Worm (Caenorhabditis elegans): ENCODE measurements around the gene T28D6.4.

The T28D6.4 gene

DNA sequence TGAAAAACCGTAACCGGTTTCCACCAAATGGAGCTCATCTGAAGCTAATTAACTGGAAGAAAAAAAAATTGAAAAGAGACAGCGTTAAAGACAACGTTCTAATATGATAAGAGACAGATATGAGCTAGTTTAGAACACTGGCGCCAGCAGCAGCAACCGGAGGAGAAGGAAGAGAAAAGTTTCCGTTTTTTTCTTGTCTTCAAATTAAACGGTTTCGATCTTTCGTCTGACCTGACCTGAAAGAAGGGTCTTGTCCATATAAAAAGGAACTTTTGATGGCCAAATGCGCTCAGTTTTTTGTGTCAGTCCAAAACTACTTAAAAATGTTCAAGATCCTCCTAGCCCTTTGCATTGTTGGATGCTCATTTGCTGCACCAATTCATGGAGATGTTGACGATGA, 6.2 kb downstream of the T28D6.4 start, which contains the start of gene T28D6.3:
TSS of gene T28D6.3 (plus strand) at position 301 of the 400 bp plus-strand sequence.
- TF ChIP-seq elt-3 (tag; optimal IDR thresholded peaks at IDR 0.05) (no peak), nhr-23 (tag; optimal IDR thresholded peaks at IDR 0.05) (no peak), nhr-25 (tag; optimal IDR thresholded peaks at IDR 0.05) (no peak), ZK546.5 (tag; optimal IDR thresholded peaks at IDR 0.05) (no peak), skn-1 (tag; optimal IDR thresholded peaks at IDR 0.05) (no peak), mdl-1 (tag; optimal IDR thresholded peaks at IDR 0.05) (no peak), F13H6.1 (tag; optimal IDR thresholded peaks at IDR 0.05) (no peak), nhr-77 (tag; optimal IDR thresholded peaks at IDR 0.05) (no peak), aly-2 (tag; optimal IDR thresholded peaks at IDR 0.05) (no peak), mab-5 (tag; optimal IDR thresholded peaks at IDR 0.05) (no peak), C34F6.9 (tag; optimal IDR thresholded peaks at IDR 0.05) (no peak)

- TF ChIP-seq blmp-1 (tag; optimal IDR thresholded peaks at IDR 0.05; ENCODE audit: insufficient read depth), result no peak
- TF ChIP-seq ZK546.5 (tag; optimal IDR thresholded peaks at IDR 0.05), result no peak
- TF ChIP-seq nhr-237 (tag; optimal IDR thresholded peaks at IDR 0.05), result no peak
- no peak for TF ChIP-seq mab-5 (tag; optimal IDR thresholded peaks at IDR 0.05)
- TF ChIP-seq lin-11 (tag; optimal IDR thresholded peaks at IDR 0.05), result peak; percentile 38
- TF ChIP-seq lin-39 (tag; optimal IDR thresholded peaks at IDR 0.05), result no peak
- no peak for TF ChIP-seq unc-39 (tag; optimal IDR thresholded peaks at IDR 0.05)
- no peak for TF ChIP-seq nhr-12 (tag; optimal IDR thresholded peaks at IDR 0.05)
- no peak for TF ChIP-seq nhr-25 (tag; optimal IDR thresholded peaks at IDR 0.05)
- no peak for TF ChIP-seq lin-13 (GFP tag; optimal IDR thresholded peaks at IDR 0.05)
- no peak for TF ChIP-seq skn-1 (tag; optimal IDR thresholded peaks at IDR 0.05)
- TF ChIP-seq nhr-129 (tag; optimal IDR thresholded peaks at IDR 0.05), result peak; percentile 75
- no peak for TF ChIP-seq elt-1 (tag; optimal IDR thresholded peaks at IDR 0.05)
- TF ChIP-seq ceh-82 (tag; optimal IDR thresholded peaks at IDR 0.05), result no peak
- peak in 1 of 2 experiments; percentile 34 for TF ChIP-seq lsy-2 (tag; optimal IDR thresholded peaks at IDR 0.05)
- no peak for TF ChIP-seq nhr-10 (tag; optimal IDR thresholded peaks at IDR 0.05)
- TF ChIP-seq mdl-1 (tag; optimal IDR thresholded peaks at IDR 0.05), result peak in 1 of 2 experiments; percentile 14
- TF ChIP-seq zag-1 (tag; optimal IDR thresholded peaks at IDR 0.05), result peak; percentile 20
- peak; percentile 41 for TF ChIP-seq F13H6.1 (tag; optimal IDR thresholded peaks at IDR 0.05)
- no peak for TF ChIP-seq ztf-11 (tag; optimal IDR thresholded peaks at IDR 0.05)
- peak; percentile 48 for TF ChIP-seq Y55F3AM.14 (GFP tag; optimal IDR thresholded peaks at IDR 0.05)
- TF ChIP-seq nhr-21 (tag; optimal IDR thresholded peaks at IDR 0.05), result no peak
- TF ChIP-seq crh-2 (tag; optimal IDR thresholded peaks at IDR 0.05), result peak; percentile 29
- no peak for TF ChIP-seq R02D3.7 (tag; optimal IDR thresholded peaks at IDR 0.05)
- peak; percentile 30 for TF ChIP-seq egl-27 (tag; optimal IDR thresholded peaks at IDR 0.05)
- TF ChIP-seq gmeb-1 (tag; optimal IDR thresholded peaks at IDR 0.05), result peak; percentile 4
- no peak for TF ChIP-seq aly-2 (tag; optimal IDR thresholded peaks at IDR 0.05)
- no peak for TF ChIP-seq nhr-23 (tag; optimal IDR thresholded peaks at IDR 0.05)
- no peak for TF ChIP-seq nhr-6 (tag; optimal IDR thresholded peaks at IDR 0.05)
- TF ChIP-seq ztf-1 (GFP tag; conservative IDR thresholded peaks at IDR 0.05), result 0 out of 2 replicates have a peak, but pooled peaks have one; percentile 64
- peak; percentile 21 for TF ChIP-seq C34F6.9 (tag; optimal IDR thresholded peaks at IDR 0.05)
- TF ChIP-seq sma-3 (GFP tag; optimal IDR thresholded peaks at IDR 0.05), result peak; percentile 50
- no peak for TF ChIP-seq ztf-4 (tag; optimal IDR thresholded peaks at IDR 0.05)
- no peak for TF ChIP-seq dmd-4 (tag; optimal IDR thresholded peaks at IDR 0.05)
- no peak for TF ChIP-seq ama-1 (optimal IDR thresholded peaks at IDR 0.05)
- no peak for TF ChIP-seq unc-62 (GFP tag; optimal IDR thresholded peaks at IDR 0.05)
- peak; percentile 59 for TF ChIP-seq unc-55 (GFP tag; optimal IDR thresholded peaks at IDR 0.05)
- TF ChIP-seq nhr-11 (tag; optimal IDR thresholded peaks at IDR 0.05), result no peak
- no peak for TF ChIP-seq peb-1 (tag; optimal IDR thresholded peaks at IDR 0.05)
- no peak for TF ChIP-seq sem-4 (tag; optimal IDR thresholded peaks at IDR 0.05)
- peak; percentile 56 for TF ChIP-seq sma-9 (GFP tag; optimal IDR thresholded peaks at IDR 0.05)
- TF ChIP-seq sma-9 (tag; optimal IDR thresholded peaks at IDR 0.05), result no peak
- TF ChIP-seq snpc-4 (tag; optimal IDR thresholded peaks at IDR 0.05), result peak; percentile 44
- peak; percentile 21 for TF ChIP-seq fos-1 (tag; optimal IDR thresholded peaks at IDR 0.05)
- no peak for TF ChIP-seq ceh-16 (tag; optimal IDR thresholded peaks at IDR 0.05)
- TF ChIP-seq nhr-77 (tag; optimal IDR thresholded peaks at IDR 0.05), result no peak
- TF ChIP-seq alr-1 (tag; optimal IDR thresholded peaks at IDR 0.05), result no peak
- no peak for TF ChIP-seq elt-3 (tag; optimal IDR thresholded peaks at IDR 0.05)
- no peak for TF ChIP-seq mbf-1 (tag; optimal IDR thresholded peaks at IDR 0.05)
Measured at ce11 chrIII:11371236-11371635, 11.0 kb downstream of the T28D6.4 start.
